Fruit fly (Drosophila melanogaster) Kc167 (cell line): ENCODE results near the gene CG13840.

Experiments
- Sin3A ChIP-seq: fragments of >200 bp; optimal IDR thresholded peaks from 2 replicates; lab custom pipeline; 2018; ENCODE audit warnings: missing external identifiers
- h ChIP-seq: fragments of >200 bp; optimal IDR thresholded peaks from 3 replicates; lab custom pipeline; 2018; ENCODE audit warnings: missing external identifiers
- insv ChIP-seq: fragments of >200 bp; optimal IDR thresholded peaks from 3 replicates; lab custom pipeline; 2018; ENCODE audit warnings: missing external identifiers
- psq ChIP-seq: fragments of >200 bp; optimal IDR thresholded peaks from 2 replicates; lab custom pipeline; 2017; ENCODE audit warnings: missing external identifiers
- ttk ChIP-seq: sonication (Bioruptor generic); optimal IDR thresholded peaks from 2 replicates; lab custom pipeline; 2017; ENCODE audit warnings: missing external identifiers

DNA sequence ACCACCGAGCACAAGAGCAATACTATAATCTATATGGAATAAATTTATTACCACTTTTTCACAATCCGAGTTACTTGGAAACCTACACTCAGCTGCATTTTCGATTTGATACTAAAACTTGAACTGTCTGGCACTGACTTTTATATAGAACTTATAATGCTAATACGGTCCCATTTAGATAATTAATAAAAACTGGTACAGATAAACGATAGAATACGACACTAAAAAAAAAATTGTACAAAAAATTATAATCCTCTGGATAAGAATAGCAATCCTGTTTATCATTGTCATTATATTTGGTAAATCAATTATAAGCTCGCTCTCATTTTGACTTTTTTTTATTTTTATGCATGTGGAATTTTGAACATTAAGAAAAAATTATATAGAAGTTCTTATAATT is 45.8 kb downstream of the CG13840 start, which contains the start of gene CG43093:
- no peak for TF ChIP-seq ttk (lab: Kevin White, UChicago)
- TF ChIP-seq Sin3A (lab: Kevin White, UChicago): no peak
- TF ChIP-seq psq (lab: Kevin White, UChicago): no peak
- TF ChIP-seq h (lab: Kevin White, UChicago): no peak
- TF ChIP-seq insv (lab: Kevin White, UChicago): no peak
